Worm (Caenorhabditis elegans): ENCODE results near the gene fbxc-20.

ce11 chrII:2395864-2396263 lies 23.1 kb upstream of the fbxc-20 start, which contains the start of gene F16G10.13:
- no peak for TF ChIP-seq ama-1 (optimal IDR thresholded peaks at IDR 0.05)
- TF ChIP-seq hnd-1 (tag; optimal IDR thresholded peaks at IDR 0.05), result no peak
- no peak for TF ChIP-seq hmbx-1 (tag; optimal IDR thresholded peaks at IDR 0.05)
- TF ChIP-seq flt-1 (GFP tag; IDR thresholded peaks at IDR 0.05), result no peak
- no peak for TF ChIP-seq aly-1 (tag; optimal IDR thresholded peaks at IDR 0.05)

Data from whole organism, early embryonic.